Worm (Caenorhabditis elegans) whole organism, L4 larva: Measurements from ENCODE around the gene msrp-3.

Experiments
- F10B5.3 ChIP-seq: sonication (generic microtip); optimal IDR thresholded peaks from 2 replicates; lab custom pipeline; 2016; ENCODE audit warnings: mild to moderate bottlenecking, missing genetic modification characterization, missing compliant biosample characterization
- F49E8.2 ChIP-seq: sonication (generic microtip); optimal IDR thresholded peaks from 2 replicates; lab custom pipeline; 2016; ENCODE audit warnings: missing compliant biosample characterization, mild to moderate bottlenecking, missing genetic modification characterization, borderline replicate concordance
- R02D3.7 ChIP-seq: fragments of 150-350 bp; sonication (generic microtip); optimal IDR thresholded peaks from 3 replicates; lab custom pipeline; 2014; ENCODE audit warnings: missing biosample characterization, missing genetic modification characterization
- T20F7.1 ChIP-seq: fragments of 200-800 bp; sonication (Bioruptor generic); optimal IDR thresholded peaks from 2 replicates; lab custom pipeline; 2018; ENCODE audit warnings: mild to moderate bottlenecking, missing genetic modification characterization, missing compliant biosample characterization
- Y48G9A.11 ChIP-seq: fragments of 200-800 bp; sonication (Bioruptor generic); IDR thresholded peaks from 2 replicates; pipeline ENCODE4 v1.3.6; 2022; ENCODE audit warnings: missing genetic modification reagents, missing genetic modification characterization, missing compliant biosample characterization
- Y5F2A.4 ChIP-seq: fragments of 200-800 bp; sonication (Bioruptor generic); optimal IDR thresholded peaks from 2 replicates; lab custom pipeline; 2018; ENCODE audit warnings: mild to moderate bottlenecking, missing genetic modification characterization, missing compliant biosample characterization
- aha-1 ChIP-seq: fragments of 150-350 bp; peaks from one replicate; lab custom pipeline; 2014; ENCODE audit warnings: missing biosample characterization, missing genetic modification characterization
- ama-1 ChIP-seq: fragments of 150-350 bp; optimal IDR thresholded peaks from 2 replicates; lab custom pipeline; 2014; ENCODE audit warnings: inconsistent platforms, mixed read lengths
- arid-1 ChIP-seq: fragments of 200-800 bp; sonication (Bioruptor generic); conservative IDR thresholded peaks from 2 replicates; pipeline ENCODE4 v1.3.6; 2022; ENCODE audit warnings: missing genetic modification reagents, missing genetic modification characterization, missing compliant biosample characterization
- ceh-32 ChIP-seq: sonication (generic microtip); optimal IDR thresholded peaks from 2 replicates; lab custom pipeline; 2016; ENCODE audit warnings: mild to moderate bottlenecking, missing genetic modification characterization, missing compliant biosample characterization; ENCODE audit not compliant: poor library complexity
- ceh-82 ChIP-seq: sonication (generic microtip); optimal IDR thresholded peaks from 2 replicates; lab custom pipeline; 2017; ENCODE audit warnings: missing biosample characterization, missing genetic modification characterization
- ces-1 ChIP-seq: fragments of 150-350 bp; sonication (generic microtip); optimal IDR thresholded peaks from 4 replicates; lab custom pipeline; 2014; ENCODE audit warnings: missing biosample characterization, missing genetic modification reagents, missing genetic modification characterization
- daf-19 ChIP-seq: fragments of 200-800 bp; sonication (Bioruptor generic); conservative IDR thresholded peaks from 2 replicates; pipeline ENCODE4 v1.3.6; 2022; ENCODE audit warnings: missing genetic modification characterization, missing compliant biosample characterization
- egl-43 ChIP-seq: fragments of 200-800 bp; sonication (Bioruptor generic); IDR thresholded peaks from 2 replicates; pipeline ENCODE4 v1.3.6; 2022; ENCODE audit warnings: missing genetic modification reagents, missing genetic modification characterization, missing compliant biosample characterization
- fos-1 ChIP-seq: fragments of 150-350 bp; optimal IDR thresholded peaks from 2 replicates; lab custom pipeline; 2014; ENCODE audit warnings: missing biosample characterization, missing genetic modification characterization
- gei-8 ChIP-seq: fragments of 200-800 bp; sonication (Bioruptor generic); optimal IDR thresholded peaks from 2 replicates; lab custom pipeline; 2018; ENCODE audit warnings: mild to moderate bottlenecking, missing genetic modification characterization, missing compliant biosample characterization
- hif-1 ChIP-seq, 2 experiments: sonication (generic microtip); optimal IDR thresholded peaks; 2 replicates each; lab custom pipeline; 2016 to 2017; ENCODE audit warnings: missing compliant biosample characterization in 2 of 2, missing genetic modification characterization in 2 of 2, missing genetic modification reagents in 2 of 2, missing genotype in 2 of 2, mild to moderate bottlenecking in 1 of 2
- hlh-30 ChIP-seq: sonication (generic microtip); optimal IDR thresholded peaks from 2 replicates; lab custom pipeline; 2017; ENCODE audit warnings: antibody characterized with exemption, mild to moderate bottlenecking, missing genetic modification characterization, missing compliant biosample characterization; ENCODE audit not compliant: insufficient read depth
- hmg-1.1 ChIP-seq: fragments of 200-800 bp; sonication (Bioruptor generic); IDR thresholded peaks from 2 replicates; pipeline ENCODE4 v1.3.6; 2022; ENCODE audit warnings: missing genetic modification reagents, missing genetic modification characterization, missing compliant biosample characterization
- lim-7 ChIP-seq: fragments of 200-800 bp; sonication (Bioruptor generic); IDR thresholded peaks from 2 replicates; pipeline ENCODE4 v1.3.6; 2022; ENCODE audit warnings: missing genetic modification characterization, missing compliant biosample characterization
- lin-1 ChIP-seq: fragments of 200-800 bp; sonication (Bioruptor generic); IDR thresholded peaks from 2 replicates; pipeline ENCODE4 v1.3.6; 2022; ENCODE audit warnings: missing genetic modification reagents, missing genetic modification characterization, missing compliant biosample characterization
- lsy-2 ChIP-seq, 2 experiments: fragments of 150-350 bp in 1 of 2; sonication (generic microtip) in 1 of 2; optimal IDR thresholded peaks; 2 replicates each; lab custom pipeline; 2014 to 2017; ENCODE audit warnings: missing biosample characterization in 2 of 2, missing genetic modification characterization in 2 of 2
- madf-5 ChIP-seq, 2 experiments: fragments of 200-800 bp; sonication (Bioruptor generic); IDR thresholded peaks; 2 replicates each; pipeline ENCODE4 v1.3.6; 2022; ENCODE audit warnings: missing compliant biosample characterization in 2 of 2, missing genetic modification characterization in 2 of 2
- madf-9 ChIP-seq: fragments of 200-800 bp; sonication (Bioruptor generic); conservative IDR thresholded peaks from 2 replicates; pipeline ENCODE4 v1.3.6; 2022; ENCODE audit warnings: missing genetic modification reagents, missing genetic modification characterization, missing compliant biosample characterization
- mdt-29 ChIP-seq: fragments of 200-800 bp; sonication (Bioruptor generic); IDR thresholded peaks from 2 replicates; pipeline ENCODE4 v1.3.6; 2022; ENCODE audit warnings: missing genetic modification reagents, missing genetic modification characterization, missing compliant biosample characterization
- nhr-102 ChIP-seq: sonication (generic microtip); optimal IDR thresholded peaks from 2 replicates; lab custom pipeline; 2016; ENCODE audit warnings: mild to moderate bottlenecking, missing genetic modification characterization, moderate library complexity, missing compliant biosample characterization
- nhr-25 ChIP-seq: sonication (generic microtip); optimal IDR thresholded peaks from 2 replicates; lab custom pipeline; 2017; ENCODE audit warnings: missing genetic modification characterization, mild to moderate bottlenecking, missing compliant biosample characterization, antibody characterized with exemption, moderate library complexity, borderline replicate concordance; ENCODE audit not compliant: insufficient read depth
- nhr-41 ChIP-seq: fragments of 200-800 bp; sonication (Bioruptor generic); IDR thresholded peaks from 2 replicates; pipeline ENCODE4 v1.3.6; 2022; ENCODE audit warnings: missing genetic modification reagents, missing genetic modification characterization, missing compliant biosample characterization
- nhr-77 ChIP-seq: fragments of 150-350 bp; optimal IDR thresholded peaks from 2 replicates; lab custom pipeline; 2014; ENCODE audit warnings: missing biosample characterization, missing genetic modification characterization
- saeg-2 ChIP-seq: fragments of 200-800 bp; sonication (Bioruptor generic); IDR thresholded peaks from 2 replicates; pipeline ENCODE4 v1.3.6; 2022; ENCODE audit warnings: missing genetic modification reagents, missing genetic modification characterization, missing compliant biosample characterization
- snpc-1.2 ChIP-seq: fragments of 200-800 bp; sonication (Bioruptor generic); IDR thresholded peaks from 2 replicates; pipeline ENCODE4 v1.3.6; 2022; ENCODE audit warnings: missing genetic modification reagents, missing genetic modification characterization, missing compliant biosample characterization
- spr-3 ChIP-seq: fragments of 200-800 bp; sonication (Bioruptor generic); optimal IDR thresholded peaks from 2 replicates; lab custom pipeline; 2018; ENCODE audit warnings: mild to moderate bottlenecking, missing genetic modification characterization, missing compliant biosample characterization
- tag-97 ChIP-seq: fragments of 200-800 bp; sonication (Bioruptor generic); IDR thresholded peaks from 2 replicates; pipeline ENCODE4 v1.3.6; 2022; ENCODE audit warnings: missing genetic modification characterization, missing compliant biosample characterization
- unc-62 ChIP-seq, 3 experiments: fragments of 150-350 bp in 1 of 3; sonication (generic microtip); optimal IDR thresholded peaks in 2 of 3; peaks in 1 of 3; 1 replicate in 1 of 3; 2 replicates in 2 of 3; lab custom pipeline; 2014 to 2017; ENCODE audit warnings: missing biosample characterization in 3 of 3, missing genetic modification characterization in 3 of 3, missing genetic modification reagents in 3 of 3, missing genotype in 1 of 3
- zag-1 ChIP-seq: fragments of 150-350 bp; optimal IDR thresholded peaks from 2 replicates; lab custom pipeline; 2014; ENCODE audit warnings: missing biosample characterization, missing genetic modification characterization
- zfp-2 ChIP-seq: sonication (generic microtip); optimal IDR thresholded peaks from 2 replicates; lab custom pipeline; 2016; ENCODE audit warnings: mild to moderate bottlenecking, missing genetic modification characterization, missing compliant biosample characterization
- zip-11 ChIP-seq: fragments of 200-800 bp; sonication (Bioruptor generic); IDR thresholded peaks from 2 replicates; pipeline ENCODE4 v1.3.6; 2022; ENCODE audit warnings: missing genetic modification characterization, missing compliant biosample characterization
- ztf-11 ChIP-seq: fragments of 150-350 bp; optimal IDR thresholded peaks from 2 replicates; lab custom pipeline; 2014; ENCODE audit warnings: missing biosample characterization, missing genetic modification characterization

The msrp-3 gene

DNA sequence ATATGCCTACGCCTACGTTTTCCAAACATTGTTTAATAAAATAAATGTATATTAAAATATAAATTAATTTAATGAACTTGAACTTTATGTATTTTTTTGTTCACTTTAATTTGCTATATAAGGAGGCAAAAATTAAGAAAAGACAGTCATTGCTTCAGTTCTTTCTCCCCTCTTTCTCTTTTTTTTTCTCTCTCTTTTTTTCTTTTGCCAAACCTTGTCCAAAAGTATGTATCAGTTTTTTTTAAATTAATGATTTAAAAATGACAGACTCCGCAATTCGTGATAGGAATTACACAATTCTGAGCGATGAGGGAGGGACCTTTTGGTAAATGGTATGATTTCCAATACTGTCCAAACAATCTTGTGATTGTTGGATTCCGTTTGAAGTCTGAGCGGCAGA is 11.6 kb downstream of the msrp-3 start, which contains the start of gene F46F5.13:
F46F5.13 (plus strand) TSS at position 301 of the 400 bp plus-strand sequence.
- TF ChIP-seq F10B5.3 (tag; lab: Kevin White, UChicago) (no peak), madf-9 (no peak), unc-62 (GFP tag; optimal IDR thresholded peaks at IDR 0.05 in 1 of 2; lab: Kevin White, UChicago) (no peak), unc-62 (tag; optimal IDR thresholded peaks at IDR 0.05; lab: Kevin White, UChicago) (no peak), mdt-29 (GFP tag; lab: Robert Waterston, UW) (no peak), saeg-2 (GFP tag; lab: Robert Waterston, UW) (no peak), ces-1 (no peak), Y5F2A.4 (GFP tag; lab: Kevin White, UChicago) (no peak), arid-1 (GFP tag; lab: Robert Waterston, UW) (no peak), ceh-32 (no peak), T20F7.1 (no peak)

- TF ChIP-seq zag-1 (tag; lab: Kevin White, UChicago), result no peak
- no peak for TF ChIP-seq ama-1 (lab: Kevin White, UChicago)
- TF ChIP-seq F49E8.2 (tag; lab: Kevin White, UChicago), result no peak
- no peak for TF ChIP-seq lsy-2 (tag; optimal IDR thresholded peaks at IDR 0.05; lab: Kevin White, UChicago)
- TF ChIP-seq R02D3.7 (tag; lab: Kevin White, UChicago), result no peak
- no peak for TF ChIP-seq hlh-30
- no peak for TF ChIP-seq Y5F2A.4 (GFP tag; lab: Kevin White, UChicago)
- TF ChIP-seq mdt-29 (GFP tag; lab: Robert Waterston, UW), result no peak
- no peak for TF ChIP-seq lin-1 (GFP tag; lab: Robert Waterston, UW)
- TF ChIP-seq tag-97, result no peak
- no peak for TF ChIP-seq snpc-1.2 (GFP tag; lab: Robert Waterston, UW)
- no peak for TF ChIP-seq lim-7 (GFP tag; lab: Robert Waterston, UW)
- no peak for TF ChIP-seq madf-5 (GFP tag; IDR thresholded peaks at IDR 0.05; lab: Robert Waterston, UW)
- TF ChIP-seq zfp-2 (tag; lab: Kevin White, UChicago), result no peak
- no peak for TF ChIP-seq nhr-102 (tag; lab: Kevin White, UChicago)
- no peak for TF ChIP-seq Y48G9A.11 (GFP tag; lab: Robert Waterston, UW)
These were observed 14.9 kb downstream of the msrp-3 start, which contains the start of gene F46F5.14 for ce11 chrII:799700-800099. Gene F46F5.14, plus strand, starts transcription at chrII:800000.

DNA sequence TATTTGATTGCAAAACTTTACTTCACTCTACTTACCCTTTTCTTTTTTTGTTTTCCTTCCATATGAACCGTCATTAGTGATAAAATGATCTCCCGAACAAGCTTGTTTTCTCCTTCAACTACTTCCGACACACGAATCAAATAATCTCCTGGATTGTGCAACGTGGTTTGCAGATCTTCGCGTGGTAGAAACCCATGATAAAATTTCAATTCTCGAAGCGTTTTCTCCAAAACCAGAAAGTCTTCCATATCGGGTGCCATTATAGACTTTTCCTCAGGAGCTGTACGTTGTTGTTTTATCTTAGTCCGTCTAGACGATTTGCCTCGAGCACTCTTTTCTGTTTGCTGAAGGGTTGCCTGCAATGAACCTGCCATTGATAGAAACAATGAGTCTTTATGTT is 17.2 kb downstream of the msrp-3 start:
- TF ChIP-seq nhr-77 (tag; lab: Kevin White, UChicago), result no peak
- no peak for TF ChIP-seq F49E8.2 (tag; lab: Kevin White, UChicago)
- no peak for TF ChIP-seq zfp-2 (tag; lab: Kevin White, UChicago)
- TF ChIP-seq aha-1 (tag; lab: Kevin White, UChicago), result peak; percentile 91

ce11 chrII:796916-797315 is 17.7 kb downstream of the msrp-3 start:
- TF ChIP-seq unc-62 (GFP tag; optimal IDR thresholded peaks at IDR 0.05 in 1 of 2; lab: Kevin White, UChicago) (peak in 1 of 2 experiments; percentile 93), unc-62 (tag; optimal IDR thresholded peaks at IDR 0.05; lab: Kevin White, UChicago) (no peak), lsy-2 (tag; optimal IDR thresholded peaks at IDR 0.05; lab: Kevin White, UChicago) (no peak)
- TF ChIP-seq, all 104 proteins: peak for 1

- TF ChIP-seq ztf-11 (tag; lab: Kevin White, UChicago), result no peak
- no peak for TF ChIP-seq nhr-25
- no peak for TF ChIP-seq R02D3.7 (tag; lab: Kevin White, UChicago)
- TF ChIP-seq nhr-41, result no peak
- TF ChIP-seq ceh-82 (tag; lab: Kevin White, UChicago), result no peak
- no peak for TF ChIP-seq spr-3 (GFP tag; lab: Kevin White, UChicago)
- no peak for TF ChIP-seq hmg-1.1 (GFP tag; lab: Robert Waterston, UW)
- TF ChIP-seq egl-43, result no peak
- TF ChIP-seq snpc-1.2 (GFP tag; lab: Robert Waterston, UW), result no peak
- TF ChIP-seq daf-19 (GFP tag; lab: Robert Waterston, UW), result no peak
- TF ChIP-seq Y48G9A.11 (GFP tag; lab: Robert Waterston, UW), result no peak
- TF ChIP-seq zip-11 (GFP tag; lab: Robert Waterston, UW), result no peak
- no peak for TF ChIP-seq fos-1
- no peak for TF ChIP-seq hif-1 (tag; optimal IDR thresholded peaks at IDR 0.05; lab: Kevin White, UChicago)
- TF ChIP-seq gei-8 (GFP tag; lab: Kevin White, UChicago), result no peak
These were observed 22.8 kb downstream of the msrp-3 start, which contains the start of gene F46F5.1 for ce11 chrII:791828-792227. Gene F46F5.1, minus strand, starts transcription at chrII:791928.
